Worm (Caenorhabditis elegans) whole organism, L4 larva: ENCODE results near the gene F10D7.5.
A peak's percentile ranks its signal among the peaks of the same experiment; 100 is the strongest.

Experiments
- D1046.2 ChIP-seq: fragments of 200-800 bp; sonication (Bioruptor generic); IDR thresholded peaks from 2 replicates; pipeline ENCODE4 v1.3.6; 2022; ENCODE audit warnings: missing genetic modification characterization, missing compliant biosample characterization
- R02D3.7 ChIP-seq: fragments of 150-350 bp; sonication (generic microtip); optimal IDR thresholded peaks from 3 replicates; lab custom pipeline; 2014; ENCODE audit warnings: missing biosample characterization, missing genetic modification characterization
- T20F7.1 ChIP-seq: fragments of 200-800 bp; sonication (Bioruptor generic); optimal IDR thresholded peaks from 2 replicates; lab custom pipeline; 2018; ENCODE audit warnings: mild to moderate bottlenecking, missing genetic modification characterization, missing compliant biosample characterization
- Y105C5A.15 ChIP-seq: fragments of 200-800 bp; sonication (Bioruptor generic); IDR thresholded peaks from 2 replicates; pipeline ENCODE4 v1.3.6; 2022; ENCODE audit warnings: missing genetic modification characterization, missing compliant biosample characterization
- Y75B8A.6 ChIP-seq: fragments of 200-800 bp; sonication (Bioruptor generic); IDR thresholded peaks from 2 replicates; pipeline ENCODE4 v1.3.6; 2022; ENCODE audit warnings: missing genetic modification reagents, missing genetic modification characterization, missing compliant biosample characterization
- ZK546.5 ChIP-seq, 2 experiments: sonication (generic microtip); optimal IDR thresholded peaks; 2 replicates each; lab custom pipeline; 2017; ENCODE audit warnings: missing biosample characterization in 2 of 2, missing genetic modification characterization in 2 of 2
- aly-2 ChIP-seq: sonication (generic microtip); optimal IDR thresholded peaks from 2 replicates; lab custom pipeline; 2018; ENCODE audit warnings: missing biosample characterization, missing genetic modification characterization
- arid-1 ChIP-seq: fragments of 200-800 bp; sonication (Bioruptor generic); conservative IDR thresholded peaks from 2 replicates; pipeline ENCODE4 v1.3.6; 2022; ENCODE audit warnings: missing genetic modification reagents, missing genetic modification characterization, missing compliant biosample characterization
- ceh-20 ChIP-seq: fragments of 200-800 bp; sonication (Bioruptor generic); IDR thresholded peaks from 2 replicates; pipeline ENCODE4 v1.3.6; 2022; ENCODE audit warnings: missing genetic modification reagents, missing genetic modification characterization, missing compliant biosample characterization
- ceh-82 ChIP-seq: sonication (generic microtip); optimal IDR thresholded peaks from 2 replicates; lab custom pipeline; 2017; ENCODE audit warnings: missing biosample characterization, missing genetic modification characterization
- daf-8 ChIP-seq: fragments of 200-800 bp; sonication (Bioruptor generic); IDR thresholded peaks from 2 replicates; pipeline ENCODE4 v1.3.6; 2022; ENCODE audit warnings: missing genetic modification characterization, missing compliant biosample characterization
- duxl-1 ChIP-seq: sonication (generic microtip); optimal IDR thresholded peaks from 2 replicates; lab custom pipeline; 2016; ENCODE audit warnings: mild to moderate bottlenecking, missing genetic modification characterization, moderate library complexity, missing compliant biosample characterization; ENCODE audit not compliant: poor library complexity
- egl-27 ChIP-seq: sonication (generic microtip); optimal IDR thresholded peaks from 3 replicates; lab custom pipeline; 2017; ENCODE audit warnings: missing biosample characterization, missing genetic modification reagents, missing genetic modification characterization
- egl-43 ChIP-seq: fragments of 200-800 bp; sonication (Bioruptor generic); IDR thresholded peaks from 2 replicates; pipeline ENCODE4 v1.3.6; 2022; ENCODE audit warnings: missing genetic modification reagents, missing genetic modification characterization, missing compliant biosample characterization
- fkh-10 ChIP-seq: fragments of 150-350 bp; optimal IDR thresholded peaks from 2 replicates; lab custom pipeline; 2014; ENCODE audit warnings: missing biosample characterization, missing genetic modification reagents, missing genetic modification characterization
- gei-8 ChIP-seq: fragments of 200-800 bp; sonication (Bioruptor generic); optimal IDR thresholded peaks from 2 replicates; lab custom pipeline; 2018; ENCODE audit warnings: mild to moderate bottlenecking, missing genetic modification characterization, missing compliant biosample characterization
- hlh-11 ChIP-seq: fragments of 200-800 bp; sonication (Bioruptor generic); optimal IDR thresholded peaks from 2 replicates; lab custom pipeline; 2018; ENCODE audit warnings: mild to moderate bottlenecking, missing genetic modification characterization, missing compliant biosample characterization
- hlh-30 ChIP-seq: sonication (generic microtip); optimal IDR thresholded peaks from 2 replicates; lab custom pipeline; 2017; ENCODE audit warnings: antibody characterized with exemption, mild to moderate bottlenecking, missing genetic modification characterization, missing compliant biosample characterization; ENCODE audit not compliant: insufficient read depth
- hmg-1.1 ChIP-seq: fragments of 200-800 bp; sonication (Bioruptor generic); IDR thresholded peaks from 2 replicates; pipeline ENCODE4 v1.3.6; 2022; ENCODE audit warnings: missing genetic modification reagents, missing genetic modification characterization, missing compliant biosample characterization
- jun-1 ChIP-seq: fragments of 150-350 bp; optimal IDR thresholded peaks from 2 replicates; lab custom pipeline; 2014; ENCODE audit warnings: missing biosample characterization, missing genetic modification reagents, missing genetic modification characterization
- lin-38 ChIP-seq: fragments of 200-800 bp; sonication (Bioruptor generic); IDR thresholded peaks from 2 replicates; pipeline ENCODE4 v1.3.6; 2022; ENCODE audit warnings: missing genetic modification reagents, missing genetic modification characterization, missing compliant biosample characterization
- lir-3 ChIP-seq: sonication (generic microtip); optimal IDR thresholded peaks from 2 replicates; lab custom pipeline; 2016; ENCODE audit warnings: mild to moderate bottlenecking, missing genetic modification characterization, missing compliant biosample characterization
- lsy-2 ChIP-seq, 2 experiments: fragments of 150-350 bp in 1 of 2; sonication (generic microtip) in 1 of 2; optimal IDR thresholded peaks; 2 replicates each; lab custom pipeline; 2014 to 2017; ENCODE audit warnings: missing biosample characterization in 2 of 2, missing genetic modification characterization in 2 of 2
- mdl-1 ChIP-seq, 2 experiments: fragments of 150-350 bp in 1 of 2; sonication (generic microtip) in 1 of 2; optimal IDR thresholded peaks; 2 replicates each; lab custom pipeline; 2014 to 2017; ENCODE audit warnings: missing biosample characterization in 2 of 2, missing genetic modification characterization in 2 of 2
- mdt-29 ChIP-seq: fragments of 200-800 bp; sonication (Bioruptor generic); IDR thresholded peaks from 2 replicates; pipeline ENCODE4 v1.3.6; 2022; ENCODE audit warnings: missing genetic modification reagents, missing genetic modification characterization, missing compliant biosample characterization
- mep-1 ChIP-seq: fragments of 150-350 bp; sonication (generic microtip); optimal IDR thresholded peaks from 3 replicates; lab custom pipeline; 2014; ENCODE audit warnings: missing biosample characterization, missing genetic modification characterization
- mes-2 ChIP-seq: sonication (generic microtip); optimal IDR thresholded peaks from 2 replicates; lab custom pipeline; 2016; ENCODE audit warnings: missing genotype, mild to moderate bottlenecking, missing genetic modification characterization, missing compliant biosample characterization; ENCODE audit not compliant: poor library complexity, severe bottlenecking
- mxl-3 ChIP-seq: fragments of 200-800 bp; sonication (Bioruptor generic); optimal IDR thresholded peaks from 2 replicates; lab custom pipeline; 2018; ENCODE audit warnings: mild to moderate bottlenecking, missing genetic modification characterization, missing compliant biosample characterization
- nhr-10 ChIP-seq: fragments of 150-350 bp; optimal IDR thresholded peaks from 2 replicates; lab custom pipeline; 2014; ENCODE audit warnings: missing biosample characterization, missing genetic modification characterization
- nhr-102 ChIP-seq: sonication (generic microtip); optimal IDR thresholded peaks from 2 replicates; lab custom pipeline; 2016; ENCODE audit warnings: mild to moderate bottlenecking, missing genetic modification characterization, moderate library complexity, missing compliant biosample characterization
- nhr-11 ChIP-seq: fragments of 150-350 bp; optimal IDR thresholded peaks from 2 replicates; lab custom pipeline; 2014; ENCODE audit warnings: missing biosample characterization, missing genetic modification characterization
- nhr-111 ChIP-seq: fragments of 200-800 bp; sonication (Bioruptor generic); optimal IDR thresholded peaks from 2 replicates; lab custom pipeline; 2018; ENCODE audit warnings: mild to moderate bottlenecking, missing genetic modification characterization, missing compliant biosample characterization
- nhr-28 ChIP-seq: fragments of 150-350 bp; optimal IDR thresholded peaks from 2 replicates; lab custom pipeline; 2014; ENCODE audit warnings: missing biosample characterization, missing genetic modification characterization
- nhr-48 ChIP-seq: sonication (generic microtip); optimal IDR thresholded peaks from 2 replicates; lab custom pipeline; 2016; ENCODE audit warnings: mild to moderate bottlenecking, missing genetic modification characterization, missing compliant biosample characterization
- nhr-77 ChIP-seq: fragments of 150-350 bp; optimal IDR thresholded peaks from 2 replicates; lab custom pipeline; 2014; ENCODE audit warnings: missing biosample characterization, missing genetic modification characterization
- saeg-2 ChIP-seq: fragments of 200-800 bp; sonication (Bioruptor generic); IDR thresholded peaks from 2 replicates; pipeline ENCODE4 v1.3.6; 2022; ENCODE audit warnings: missing genetic modification reagents, missing genetic modification characterization, missing compliant biosample characterization
- sdz-12 ChIP-seq: fragments of 200-800 bp; sonication (Bioruptor generic); optimal IDR thresholded peaks from 2 replicates; lab custom pipeline; 2018; ENCODE audit warnings: mild to moderate bottlenecking, missing genetic modification characterization, missing compliant biosample characterization
- set-16 ChIP-seq: fragments of 200-800 bp; sonication (Bioruptor generic); IDR thresholded peaks from 2 replicates; pipeline ENCODE4 v1.3.6; 2022; ENCODE audit warnings: missing genetic modification reagents, missing genetic modification characterization, missing compliant biosample characterization
- skn-1 ChIP-seq: fragments of 150-350 bp; optimal IDR thresholded peaks from 2 replicates; lab custom pipeline; 2014; ENCODE audit warnings: missing biosample characterization, missing genetic modification characterization
- snpc-1.2 ChIP-seq: fragments of 200-800 bp; sonication (Bioruptor generic); IDR thresholded peaks from 2 replicates; pipeline ENCODE4 v1.3.6; 2022; ENCODE audit warnings: missing genetic modification reagents, missing genetic modification characterization, missing compliant biosample characterization
- unc-130 ChIP-seq: sonication (generic microtip); optimal IDR thresholded peaks from 2 replicates; lab custom pipeline; 2016; ENCODE audit warnings: missing genetic modification reagents, missing genetic modification characterization, missing compliant biosample characterization
- unc-39 ChIP-seq: sonication (generic microtip); optimal IDR thresholded peaks from 2 replicates; lab custom pipeline; 2017; ENCODE audit warnings: missing biosample characterization, missing genetic modification characterization
- unc-62 ChIP-seq, 3 experiments: fragments of 150-350 bp in 1 of 3; sonication (generic microtip); optimal IDR thresholded peaks in 2 of 3; peaks in 1 of 3; 1 replicate in 1 of 3; 2 replicates in 2 of 3; lab custom pipeline; 2014 to 2017; ENCODE audit warnings: missing biosample characterization in 3 of 3, missing genetic modification characterization in 3 of 3, missing genetic modification reagents in 3 of 3, missing genotype in 1 of 3
- zag-1 ChIP-seq: fragments of 150-350 bp; optimal IDR thresholded peaks from 2 replicates; lab custom pipeline; 2014; ENCODE audit warnings: missing biosample characterization, missing genetic modification characterization

F10D7.5 gene

ce11 chrX:17420585-17421459 is 29.4 kb upstream of the F10D7.5 start (continued):
- no peak for TF ChIP-seq unc-130
- TF ChIP-seq nhr-77 (tag; lab: Kevin White, UChicago) = no peak
- TF ChIP-seq mes-2 (tag; lab: Kevin White, UChicago) = peak; percentile 7
- TF ChIP-seq mdl-1 (tag; optimal IDR thresholded peaks at IDR 0.05; lab: Kevin White, UChicago) = no peak
- TF ChIP-seq mdt-29 (GFP tag; lab: Robert Waterston, UW) = peak; percentile 50; the same call in 1 of the 2 replicates
- TF ChIP-seq aly-2 (tag; lab: Kevin White, UChicago) = no peak
- TF ChIP-seq sdz-12 (GFP tag; lab: Kevin White, UChicago) = no peak
- no peak for TF ChIP-seq unc-39 (tag; lab: Kevin White, UChicago)
- peak; percentile 58 for TF ChIP-seq mep-1 (tag; lab: Kevin White, UChicago)
- TF ChIP-seq set-16 = peak; percentile 97
- no peak for TF ChIP-seq T20F7.1
- TF ChIP-seq jun-1 (tag; lab: Kevin White, UChicago) = no peak
- TF ChIP-seq Y105C5A.15 (GFP tag; lab: Robert Waterston, UW) = no peak
- 0 out of 2 replicates have a peak, but pooled peaks have one; percentile 14 for TF ChIP-seq lin-38 (GFP tag; lab: Robert Waterston, UW)
- peak in 1 of 2 experiments; percentile 75 for TF ChIP-seq unc-62 (GFP tag; optimal IDR thresholded peaks at IDR 0.05 in 1 of 2; lab: Kevin White, UChicago)
- TF ChIP-seq unc-62 (tag; optimal IDR thresholded peaks at IDR 0.05; lab: Kevin White, UChicago) = no peak
- TF ChIP-seq mxl-3 (GFP tag; lab: Kevin White, UChicago) = no peak
- 0 out of 2 replicates have a peak, but pooled peaks have one; percentile 61 for TF ChIP-seq saeg-2

ce11 chrX:17419813-17420584 is 28.6 kb upstream of the F10D7.5 start:
- TF ChIP-seq lsy-2 (tag; optimal IDR thresholded peaks at IDR 0.05; lab: Kevin White, UChicago) (peak; percentile 21 to 74), daf-8 (GFP tag; lab: Robert Waterston, UW) (no peak), mep-1 (tag; lab: Kevin White, UChicago) (peak; percentile 78), ceh-82 (tag; lab: Kevin White, UChicago) (no peak), zag-1 (tag; lab: Kevin White, UChicago) (no peak), lir-3 (tag; lab: Kevin White, UChicago) (no peak), nhr-11 (tag; lab: Kevin White, UChicago) (no peak), Y75B8A.6 (GFP tag; lab: Robert Waterston, UW) (peak; percentile 25; the same call in 1 of the 2 replicates), nhr-102 (tag; lab: Kevin White, UChicago) (peak; percentile 63), skn-1 (tag; lab: Kevin White, UChicago) (no peak), nhr-48 (tag; lab: Kevin White, UChicago) (peak; percentile 56), R02D3.7 (tag; lab: Kevin White, UChicago) (no peak), arid-1 (GFP tag; lab: Robert Waterston, UW) (no peak), fkh-10 (no peak), nhr-28 (tag; lab: Kevin White, UChicago) (peak; percentile 46), duxl-1 (tag; lab: Kevin White, UChicago) (peak; percentile 84), ZK546.5 (tag; optimal IDR thresholded peaks at IDR 0.05; lab: Kevin White, UChicago) (no peak), snpc-1.2 (GFP tag; lab: Robert Waterston, UW) (no peak), egl-43 (GFP tag; lab: Robert Waterston, UW) (no peak), lin-38 (GFP tag; lab: Robert Waterston, UW) (peak; percentile 13; the same call in 1 of the 2 replicates), nhr-77 (tag; lab: Kevin White, UChicago) (peak; percentile 50), mdt-29 (GFP tag; lab: Robert Waterston, UW) (peak; percentile 66; the same call in 1 of the 2 replicates), unc-130 (no peak), nhr-10 (tag; lab: Kevin White, UChicago) (peak; percentile 5), gei-8 (GFP tag; lab: Kevin White, UChicago) (peak; percentile 60), unc-62 (GFP tag; optimal IDR thresholded peaks at IDR 0.05 in 1 of 2; lab: Kevin White, UChicago) (peak in 1 of 2 experiments; percentile 100), unc-62 (tag; optimal IDR thresholded peaks at IDR 0.05; lab: Kevin White, UChicago) (peak; percentile 63), nhr-111 (GFP tag; lab: Kevin White, UChicago) (no peak), ceh-20 (peak; percentile 77), hlh-11 (tag; lab: Kevin White, UChicago) (peak; percentile 40), hmg-1.1 (GFP tag; lab: Robert Waterston, UW) (no peak), jun-1 (tag; lab: Kevin White, UChicago) (peak; percentile 39), sdz-12 (GFP tag; lab: Kevin White, UChicago) (peak; percentile 5), egl-27 (no peak), D1046.2 (GFP tag; lab: Robert Waterston, UW) (no peak), hlh-30 (peak; percentile 2)
